Worm (Caenorhabditis elegans): ENCODE measurements around the gene mrpl-41.

mrpl-41 gene

ce11 chrII:319459-319858 lies 30.7 kb downstream of the mrpl-41 start, which contains the start of gene far-7:
Gene far-7, plus strand, starts transcription at chrII:319789.
- peak; percentile 58 for TF ChIP-seq nhr-28 (tag; optimal IDR thresholded peaks at IDR 0.05)
- peak; percentile 48 for TF ChIP-seq hlh-30 (tag; optimal IDR thresholded peaks at IDR 0.05; ENCODE audit: insufficient read depth)
- no peak for TF ChIP-seq F37D6.2 (tag; optimal IDR thresholded peaks at IDR 0.05)

- TF ChIP-seq tra-1 (GFP tag; IDR thresholded peaks at IDR 0.05) (no peak), aha-1 (tag) (peak; percentile 51)
Observed at ce11 chrII:320783-321182, 32.0 kb downstream of the mrpl-41 start.

- TF ChIP-seq spr-1 (tag; optimal IDR thresholded peaks at IDR 0.05) (no peak), lin-39 (tag; optimal IDR thresholded peaks at IDR 0.05) (no peak), set-16 (GFP tag; IDR thresholded peaks at IDR 0.05) (no peak), zfp-2 (tag; optimal IDR thresholded peaks at IDR 0.05) (no peak), unc-62 (GFP tag; optimal IDR thresholded peaks at IDR 0.05 in 1 of 2) (peak in 1 of 2 experiments; percentile 74), unc-62 (tag; optimal IDR thresholded peaks at IDR 0.05) (no peak), ama-1 (optimal IDR thresholded peaks at IDR 0.05) (no peak), lin-38 (GFP tag; IDR thresholded peaks at IDR 0.05) (no peak)
Observed at ce11 chrII:321183-321582, 32.4 kb downstream of the mrpl-41 start.

- TF ChIP-seq ztf-11 (tag; optimal IDR thresholded peaks at IDR 0.05) (no peak), dpl-1 (GFP tag; optimal IDR thresholded peaks at IDR 0.05) (peak; percentile 10), mep-1 (tag; optimal IDR thresholded peaks at IDR 0.05) (peak; percentile 46), nhr-28 (tag; optimal IDR thresholded peaks at IDR 0.05) (peak; percentile 55), zfp-3 (GFP tag; conservative IDR thresholded peaks at IDR 0.05) (no peak), ama-1 (optimal IDR thresholded peaks at IDR 0.05) (no peak), ceh-20 (GFP tag; IDR thresholded peaks at IDR 0.05) (no peak), ceh-28 (tag; optimal IDR thresholded peaks at IDR 0.05) (peak; percentile 11), F10B5.3 (tag; optimal IDR thresholded peaks at IDR 0.05) (no peak), daf-12 (tag; optimal IDR thresholded peaks at IDR 0.05) (no peak), nhr-42 (GFP tag; IDR thresholded peaks at IDR 0.05) (no peak), ces-1 (GFP tag; optimal IDR thresholded peaks at IDR 0.05) (no peak), mxl-3 (GFP tag; optimal IDR thresholded peaks at IDR 0.05) (no peak), spr-3 (GFP tag; optimal IDR thresholded peaks at IDR 0.05) (no peak), hlh-30 (tag; optimal IDR thresholded peaks at IDR 0.05; ENCODE audit: insufficient read depth) (peak; percentile 92), zag-1 (tag; optimal IDR thresholded peaks at IDR 0.05) (no peak), attf-4 (tag; optimal IDR thresholded peaks at IDR 0.05) (no peak), mes-2 (tag; optimal IDR thresholded peaks at IDR 0.05; ENCODE audit: poor library complexity, severe bottlenecking) (no peak), zip-2 (tag; optimal IDR thresholded peaks at IDR 0.05) (no peak), lir-3 (tag; optimal IDR thresholded peaks at IDR 0.05) (no peak), D1046.2 (GFP tag; IDR thresholded peaks at IDR 0.05) (peak; percentile 48; the same call in 1 of the 2 replicates), daf-8 (GFP tag; IDR thresholded peaks at IDR 0.05) (no peak), zfp-2 (tag; optimal IDR thresholded peaks at IDR 0.05) (no peak), mxl-2 (GFP tag; conservative IDR thresholded peaks at IDR 0.05) (no peak), hmg-1.1 (GFP tag; IDR thresholded peaks at IDR 0.05) (peak; percentile 60), hif-1 (tag; optimal IDR thresholded peaks at IDR 0.05) (peak in 1 of 2 experiments; percentile 21), unc-62 (GFP tag; optimal IDR thresholded peaks at IDR 0.05 in 1 of 2) (peak in 1 of 2 experiments; percentile 55), unc-62 (tag; optimal IDR thresholded peaks at IDR 0.05) (no peak), aha-1 (tag) (peak; percentile 94), hlh-11 (tag; optimal IDR thresholded peaks at IDR 0.05) (peak; percentile 32), fkh-10 (GFP tag; optimal IDR thresholded peaks at IDR 0.05) (peak; percentile 2), ceh-62 (tag; optimal IDR thresholded peaks at IDR 0.05) (no peak), nhr-11 (tag; optimal IDR thresholded peaks at IDR 0.05) (peak; percentile 42), nhr-41 (GFP tag; IDR thresholded peaks at IDR 0.05) (no peak), madf-5 (GFP tag; IDR thresholded peaks at IDR 0.05) (no peak), php-3 (GFP tag; IDR thresholded peaks at IDR 0.05) (no peak), Y48G9A.11 (GFP tag; IDR thresholded peaks at IDR 0.05) (no peak), mdl-1 (tag; optimal IDR thresholded peaks at IDR 0.05) (peak in 1 of 2 experiments; percentile 47)
Observed at ce11 chrII:323048-323776, 34.5 kb downstream of the mrpl-41 start, which contains the start of gene K01A2.10. Gene K01A2.10, minus strand, starts transcription at chrII:323098.

All from whole organism, L4 larva.